Worm (Caenorhabditis elegans) whole organism, L1 larva: ENCODE results near the gene pal-1.

ENCODE experiments used
- ces-1 ChIP-seq: fragments of 150-350 bp; optimal IDR thresholded peaks from 2 replicates; lab custom pipeline; 2014; ENCODE audit warnings: missing biosample characterization, missing genetic modification reagents, missing genetic modification characterization
- nhr-77 ChIP-seq: fragments of 150-350 bp; optimal IDR thresholded peaks from 2 replicates; lab custom pipeline; 2014; ENCODE audit warnings: missing biosample characterization, missing genetic modification characterization
- unc-30 ChIP-seq: sonication (generic microtip); optimal IDR thresholded peaks from 2 replicates; lab custom pipeline; 2017; ENCODE audit warnings: missing biosample characterization, missing genetic modification characterization
- ztf-4 ChIP-seq: fragments of 150-350 bp; optimal IDR thresholded peaks from 2 replicates; lab custom pipeline; 2014; ENCODE audit warnings: missing biosample characterization, missing genetic modification characterization

DNA sequence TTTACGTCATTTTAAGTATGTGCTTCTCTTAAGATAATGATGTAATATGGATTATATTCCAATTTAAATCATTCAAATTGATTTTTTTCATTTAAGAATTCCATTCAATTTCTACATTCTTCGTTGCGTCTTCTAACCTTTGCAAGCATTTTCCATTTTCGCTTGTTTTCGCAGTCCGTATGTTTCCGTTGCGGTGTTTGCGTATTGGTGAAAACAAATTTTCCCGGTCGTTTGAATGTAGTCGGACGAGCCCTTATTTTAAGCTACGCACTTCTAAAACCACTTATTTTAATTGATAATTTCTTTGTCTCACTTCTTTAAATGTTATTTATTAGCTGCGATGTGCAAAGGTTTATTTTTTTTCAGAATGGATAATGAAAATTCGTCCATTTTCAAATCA, 23.7 kb downstream of the pal-1 start, which contains the start of gene mel-28:
- no peak for TF ChIP-seq unc-30 (tag; lab: Kevin White, UChicago)
- no peak for TF ChIP-seq ces-1 (GFP tag; lab: Kevin White, UChicago)
- no peak for TF ChIP-seq nhr-77
- TF ChIP-seq ztf-4 (tag; lab: Kevin White, UChicago), result no peak
